Fruit fly (Drosophila melanogaster): Measurements from ENCODE around the gene CG1677.

dm6 chrX:7271376-7272015, 134.1 kb downstream of the CG1677 start:
- TF ChIP-seq usp (GFP tag; optimal IDR thresholded peaks at IDR 0.05) (no peak), psq (optimal IDR thresholded peaks at IDR 0.05) (no peak)

Data from whole organism.